Worm (Caenorhabditis elegans) whole organism, late embryonic: ENCODE data around the gene isy-1.

Source experiments
- C08G9.2 ChIP-seq: sonication (generic microtip); optimal IDR thresholded peaks from 2 replicates; lab custom pipeline; 2016; ENCODE audit warnings: mild to moderate bottlenecking, missing genetic modification characterization, moderate library complexity, missing compliant biosample characterization
- C38D4.7 ChIP-seq: fragments of 200-800 bp; sonication (Bioruptor generic); optimal IDR thresholded peaks from 2 replicates; lab custom pipeline; 2018; ENCODE audit warnings: mild to moderate bottlenecking, missing genetic modification characterization, moderate library complexity, missing compliant biosample characterization
- K09A11.1 ChIP-seq: sonication (generic microtip); optimal IDR thresholded peaks from 2 replicates; lab custom pipeline; 2017; ENCODE audit warnings: antibody characterized with exemption, mild to moderate bottlenecking, missing genetic modification characterization, missing compliant biosample characterization; ENCODE audit not compliant: insufficient read depth
- Y22D7AL.16 ChIP-seq: sonication (generic microtip); optimal IDR thresholded peaks from 2 replicates; lab custom pipeline; 2016; ENCODE audit warnings: missing genetic modification characterization, missing compliant biosample characterization
- ahr-1 ChIP-seq: sonication (generic microtip); optimal IDR thresholded peaks from 2 replicates; lab custom pipeline; 2016; ENCODE audit warnings: missing genetic modification characterization, missing compliant biosample characterization
- ama-1 ChIP-seq: fragments of 150-350 bp; optimal IDR thresholded peaks from 2 replicates; lab custom pipeline; 2014
- ceh-14 ChIP-seq: sonication (generic microtip); optimal IDR thresholded peaks from 2 replicates; lab custom pipeline; 2016; ENCODE audit warnings: missing genotype, missing genetic modification characterization, missing compliant biosample characterization
- ceh-19 ChIP-seq: fragments of 200-800 bp; sonication (Bioruptor generic); optimal IDR thresholded peaks from 2 replicates; lab custom pipeline; 2018; ENCODE audit warnings: mild to moderate bottlenecking, missing genetic modification characterization, missing compliant biosample characterization
- ceh-9 ChIP-seq: sonication (generic microtip); optimal IDR thresholded peaks from 2 replicates; lab custom pipeline; 2016; ENCODE audit warnings: mild to moderate bottlenecking, missing genetic modification characterization, inconsistent platforms, missing compliant biosample characterization
- dve-1 ChIP-seq: sonication (generic microtip); optimal IDR thresholded peaks from 2 replicates; lab custom pipeline; 2017; ENCODE audit warnings: antibody characterized with exemption, mild to moderate bottlenecking, missing genetic modification characterization, missing compliant biosample characterization
- elt-2 ChIP-seq: sonication (generic microtip); optimal IDR thresholded peaks from 2 replicates; lab custom pipeline; 2016; ENCODE audit warnings: missing genetic modification reagents, missing genetic modification characterization, missing compliant biosample characterization
- ets-4 ChIP-seq: sonication (generic microtip); optimal IDR thresholded peaks from 2 replicates; lab custom pipeline; 2016; ENCODE audit warnings: missing genetic modification characterization, missing compliant biosample characterization
- eyg-1 ChIP-seq: sonication (generic microtip); optimal IDR thresholded peaks from 2 replicates; lab custom pipeline; 2016; ENCODE audit warnings: missing genotype, missing genetic modification characterization, missing compliant biosample characterization
- fax-1 ChIP-seq: sonication (generic microtip); optimal IDR thresholded peaks from 2 replicates; lab custom pipeline; 2016; ENCODE audit warnings: missing genotype, missing genetic modification characterization, missing compliant biosample characterization
- fkh-10 ChIP-seq: fragments of 150-350 bp; optimal IDR thresholded peaks from 2 replicates; lab custom pipeline; 2014; ENCODE audit warnings: missing biosample characterization, missing genetic modification reagents, missing genetic modification characterization
- fkh-6 ChIP-seq: sonication (generic microtip); optimal IDR thresholded peaks from 2 replicates; lab custom pipeline; 2016; ENCODE audit warnings: missing genetic modification characterization, missing compliant biosample characterization
- gmeb-2 ChIP-seq: sonication (generic microtip); optimal IDR thresholded peaks from 2 replicates; lab custom pipeline; 2016; ENCODE audit warnings: missing genetic modification characterization, inconsistent platforms, missing compliant biosample characterization
- hlh-30 ChIP-seq: sonication (generic microtip); optimal IDR thresholded peaks from 2 replicates; lab custom pipeline; 2017; ENCODE audit warnings: antibody characterized with exemption, missing genetic modification characterization, missing compliant biosample characterization; ENCODE audit not compliant: insufficient read depth
- hlh-8 ChIP-seq: sonication (generic microtip); optimal IDR thresholded peaks from 2 replicates; lab custom pipeline; 2016; ENCODE audit warnings: missing genotype, missing genetic modification characterization, missing compliant biosample characterization
- lim-6 ChIP-seq: sonication (generic microtip); optimal IDR thresholded peaks from 2 replicates; lab custom pipeline; 2016; ENCODE audit warnings: missing genetic modification characterization, missing compliant biosample characterization
- mec-3 ChIP-seq: sonication (generic microtip); optimal IDR thresholded peaks from 2 replicates; lab custom pipeline; 2016; ENCODE audit warnings: borderline replicate concordance, missing genetic modification characterization, missing compliant biosample characterization
- nfya-1 ChIP-seq: sonication (generic microtip); optimal IDR thresholded peaks from 2 replicates; lab custom pipeline; 2017; ENCODE audit warnings: missing genetic modification characterization, mild to moderate bottlenecking, missing compliant biosample characterization, antibody characterized with exemption, moderate library complexity
- nhr-11 ChIP-seq: fragments of 150-350 bp; optimal IDR thresholded peaks from 2 replicates; lab custom pipeline; 2014; ENCODE audit warnings: missing biosample characterization, missing genetic modification characterization
- pha-4 ChIP-seq: fragments of 150-350 bp; optimal IDR thresholded peaks from 2 replicates; lab custom pipeline; 2018; ENCODE audit warnings: missing biosample characterization, missing genetic modification reagents, missing genetic modification characterization
- ref-2 ChIP-seq: sonication (generic microtip); optimal IDR thresholded peaks from 2 replicates; lab custom pipeline; 2016; ENCODE audit warnings: missing genetic modification characterization, missing compliant biosample characterization
- sox-2 ChIP-seq: fragments of 200-800 bp; sonication (Bioruptor generic); IDR thresholded peaks from 2 replicates; pipeline ENCODE4 v1.3.6; 2022; ENCODE audit warnings: missing genetic modification reagents, missing genetic modification characterization, missing compliant biosample characterization
- sox-4 ChIP-seq: sonication (generic microtip); optimal IDR thresholded peaks from 2 replicates; lab custom pipeline; 2017; ENCODE audit warnings: mild to moderate bottlenecking, missing genetic modification characterization, inconsistent platforms, missing compliant biosample characterization
- syd-9 ChIP-seq: sonication (generic microtip); optimal IDR thresholded peaks from 2 replicates; lab custom pipeline; 2016; ENCODE audit warnings: mild to moderate bottlenecking, missing genetic modification characterization, moderate library complexity, missing compliant biosample characterization
- tbx-2 ChIP-seq: sonication (generic microtip); optimal IDR thresholded peaks from 2 replicates; lab custom pipeline; 2016; ENCODE audit warnings: missing genetic modification characterization, missing compliant biosample characterization
- unc-42 ChIP-seq: sonication (generic microtip); optimal IDR thresholded peaks from 2 replicates; lab custom pipeline; 2016; ENCODE audit warnings: missing genotype, missing genetic modification characterization, missing compliant biosample characterization
- unc-55 ChIP-seq: sonication (generic microtip); optimal IDR thresholded peaks from 2 replicates; lab custom pipeline; 2017; ENCODE audit warnings: missing biosample characterization, missing genetic modification reagents, missing genetic modification characterization
- unc-86 ChIP-seq: sonication (generic microtip); optimal IDR thresholded peaks from 2 replicates; lab custom pipeline; 2016; ENCODE audit warnings: missing genetic modification characterization, missing compliant biosample characterization

Gene isy-1

ce11 chrV:11010768-11011167 is 10.3 kb upstream of the isy-1 start:
- no peak for TF ChIP-seq ceh-9 (tag; lab: Kevin White, UChicago)
- no peak for TF ChIP-seq pha-4 (tag; lab: Kevin White, UChicago)
- TF ChIP-seq C38D4.7 (GFP tag; lab: Kevin White, UChicago) = no peak
- TF ChIP-seq hlh-30 = no peak
- TF ChIP-seq nhr-11 (tag; lab: Kevin White, UChicago) = no peak
- no peak for TF ChIP-seq K09A11.1 (tag; lab: Kevin White, UChicago)
- TF ChIP-seq sox-2 (GFP tag; lab: Robert Waterston, UW) = no peak
- no peak for TF ChIP-seq elt-2
- no peak for TF ChIP-seq syd-9 (tag; lab: Kevin White, UChicago)
- TF ChIP-seq ama-1 = no peak
- TF ChIP-seq dve-1 (tag; lab: Kevin White, UChicago) = no peak
- TF ChIP-seq unc-42 (tag; lab: Kevin White, UChicago) = no peak
- no peak for TF ChIP-seq ref-2 (tag; lab: Kevin White, UChicago)
- TF ChIP-seq ets-4 (tag; lab: Kevin White, UChicago) = no peak
- no peak for TF ChIP-seq fax-1 (tag; lab: Kevin White, UChicago)
- no peak for TF ChIP-seq fkh-6 (tag; lab: Kevin White, UChicago)
- no peak for TF ChIP-seq C08G9.2 (tag; lab: Kevin White, UChicago)
- no peak for TF ChIP-seq hlh-8

- TF ChIP-seq Y22D7AL.16 (tag; lab: Kevin White, UChicago) (no peak), mec-3 (tag; lab: Kevin White, UChicago) (no peak), unc-55 (GFP tag; lab: Kevin White, UChicago) (no peak), ets-4 (tag; lab: Kevin White, UChicago) (no peak), ceh-9 (tag; lab: Kevin White, UChicago) (no peak), elt-2 (peak; percentile 84), lim-6 (no peak)
These were observed 8.6 kb upstream of the isy-1 start for ce11 chrV:11009124-11009524.

ce11 chrV:11007651-11008050 is 7.2 kb upstream of the isy-1 start:
- TF ChIP-seq elt-2 (peak; percentile 54), ceh-14 (no peak)

DNA sequence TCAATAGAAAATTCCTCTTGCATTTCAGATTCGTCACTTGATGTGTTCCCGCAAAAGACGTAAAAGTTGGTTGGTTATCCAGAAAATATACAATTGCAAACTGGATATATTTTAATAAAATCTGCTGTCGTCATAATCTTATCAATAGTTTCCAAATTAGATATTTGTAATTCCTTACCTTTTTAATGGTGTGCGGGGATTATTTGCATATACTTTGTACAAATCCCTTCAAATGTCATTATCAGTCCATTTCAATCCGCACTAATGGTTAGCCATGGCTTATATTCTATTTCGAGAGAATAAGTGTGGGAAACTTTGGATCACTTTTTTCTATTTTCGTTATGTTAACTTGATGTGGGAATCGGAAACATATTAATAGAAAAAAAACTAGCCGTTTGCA is 3.6 kb upstream of the isy-1 start:
- no peak for TF ChIP-seq nfya-1
- no peak for TF ChIP-seq ceh-19
- no peak for TF ChIP-seq gmeb-2 (tag; lab: Kevin White, UChicago)
- TF ChIP-seq Y22D7AL.16 (tag; lab: Kevin White, UChicago) = no peak
- TF ChIP-seq fkh-10 (GFP tag; lab: Kevin White, UChicago) = no peak

DNA sequence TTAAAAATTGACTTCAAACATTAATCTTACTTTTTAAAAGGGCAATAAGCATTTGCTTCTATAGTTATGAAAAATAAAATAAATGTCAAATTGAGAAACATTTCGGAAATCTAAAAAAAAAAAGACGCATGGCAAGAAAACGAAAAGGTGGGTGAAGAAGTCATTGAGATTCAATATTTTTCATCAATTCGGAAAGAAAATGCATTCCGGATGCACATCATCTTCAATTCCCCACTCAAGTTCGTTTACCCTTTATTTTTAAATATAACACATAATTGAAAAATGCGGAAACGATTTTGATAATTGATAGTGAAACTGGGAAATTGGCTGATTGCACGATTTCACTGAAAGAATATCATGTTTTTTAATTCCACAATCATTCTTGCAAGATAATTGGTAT is 1.9 kb upstream of the isy-1 start, which contains the start of gene F53B7.4:
Gene F53B7.4, minus strand, starts transcription at position 101 of the 400 bp plus-strand sequence.
- no peak for TF ChIP-seq gmeb-2 (tag; lab: Kevin White, UChicago)
- no peak for TF ChIP-seq ahr-1 (tag; lab: Kevin White, UChicago)

ce11 chrV:10998797-10999196 is 1.7 kb downstream of the isy-1 start, which contains the start of gene F53B7.7:
TSS of gene F53B7.7 (plus strand) at chrV:10999097.
- TF ChIP-seq tbx-2 (tag; lab: Kevin White, UChicago) (no peak), sox-4 (no peak), eyg-1 (tag; lab: Kevin White, UChicago) (no peak), unc-86 (tag; lab: Kevin White, UChicago) (no peak), C08G9.2 (tag; lab: Kevin White, UChicago) (no peak), dve-1 (tag; lab: Kevin White, UChicago) (no peak)
- TF ChIP-seq, all 69 proteins: peak for 0
